Worm (Caenorhabditis elegans): Measurements from ENCODE around the gene Y58A7A.2.

Gene Y58A7A.2

ce11 chrV:5088311-5088710 lies 16.3 kb upstream of the Y58A7A.2 start:
- TF ChIP-seq pqm-1 (tag; optimal IDR thresholded peaks at IDR 0.05) (no peak), sea-2 (GFP tag; optimal IDR thresholded peaks at IDR 0.05) (no peak), nhr-12 (tag; optimal IDR thresholded peaks at IDR 0.05) (no peak), eor-1 (tag; optimal IDR thresholded peaks at IDR 0.05) (no peak), ceh-28 (tag; optimal IDR thresholded peaks at IDR 0.05) (no peak), elt-3 (tag; optimal IDR thresholded peaks at IDR 0.05) (no peak)

ce11 chrV:5086919-5087404 lies 15.0 kb upstream of the Y58A7A.2 start, which contains the start of gene Y58A7A.5:
Gene Y58A7A.5 (minus strand): TSS chrV:5086969.
- no peak for TF ChIP-seq tbx-2 (tag; optimal IDR thresholded peaks at IDR 0.05)
- TF ChIP-seq ceh-28 (tag; optimal IDR thresholded peaks at IDR 0.05) = peak; percentile 3
- no peak for TF ChIP-seq ztf-11 (tag; optimal IDR thresholded peaks at IDR 0.05)
- peak; percentile 26 for TF ChIP-seq lin-39 (tag; optimal IDR thresholded peaks at IDR 0.05)
- TF ChIP-seq pha-4 (tag; optimal IDR thresholded peaks at IDR 0.05) = peak; percentile 28
- no peak for TF ChIP-seq R02D3.7 (tag; optimal IDR thresholded peaks at IDR 0.05)
- no peak for TF ChIP-seq snpc-4 (tag; optimal IDR thresholded peaks at IDR 0.05)
- TF ChIP-seq nfya-1 (tag; optimal IDR thresholded peaks at IDR 0.05; ENCODE audit: insufficient read depth) = peak; percentile 22

- TF ChIP-seq ceh-82 (tag; optimal IDR thresholded peaks at IDR 0.05) (no peak), ceh-9 (tag; optimal IDR thresholded peaks at IDR 0.05) (no peak), nhr-11 (tag; optimal IDR thresholded peaks at IDR 0.05) (no peak), lin-15B (tag; optimal IDR thresholded peaks at IDR 0.05) (no peak), fos-1 (tag; optimal IDR thresholded peaks at IDR 0.05) (no peak), skn-1 (tag; optimal IDR thresholded peaks at IDR 0.05) (no peak), nhr-12 (tag; optimal IDR thresholded peaks at IDR 0.05) (no peak), pha-4 (tag; optimal IDR thresholded peaks at IDR 0.05) (no peak), nhr-67 (tag; optimal IDR thresholded peaks at IDR 0.05) (no peak), unc-39 (tag; optimal IDR thresholded peaks at IDR 0.05) (no peak), lsy-12 (tag; optimal IDR thresholded peaks at IDR 0.05) (no peak), mdl-1 (tag; optimal IDR thresholded peaks at IDR 0.05) (no peak), fkh-10 (GFP tag; optimal IDR thresholded peaks at IDR 0.05) (no peak), hmg-11 (tag; optimal IDR thresholded peaks at IDR 0.05) (no peak), R02D3.7 (tag; optimal IDR thresholded peaks at IDR 0.05) (no peak), ceh-28 (tag; optimal IDR thresholded peaks at IDR 0.05) (no peak)
Measured at ce11 chrV:5084957-5085465, 13.0 kb upstream of the Y58A7A.2 start, which contains the start of gene Y58A7A.4. Gene Y58A7A.4 (minus strand): TSS chrV:5085007.

ce11 chrV:5080853-5081338 lies 8.9 kb upstream of the Y58A7A.2 start, which contains the start of gene Y58A7A.3:
Gene Y58A7A.3 (minus strand): TSS chrV:5080903.
- TF ChIP-seq pha-4 (tag; optimal IDR thresholded peaks at IDR 0.05) = peak; percentile 75
- TF ChIP-seq pqm-1 (tag; optimal IDR thresholded peaks at IDR 0.05) = peak; percentile 28
- TF ChIP-seq elt-2 (tag; optimal IDR thresholded peaks at IDR 0.05) = peak; percentile 36
- TF ChIP-seq nhr-23 (tag; optimal IDR thresholded peaks at IDR 0.05) = peak; percentile 72
- no peak for TF ChIP-seq nhr-28 (tag; optimal IDR thresholded peaks at IDR 0.05)
- peak; percentile 28 for TF ChIP-seq skn-1 (tag; optimal IDR thresholded peaks at IDR 0.05)
- peak; percentile 46 for TF ChIP-seq nfya-1 (tag; optimal IDR thresholded peaks at IDR 0.05; ENCODE audit: insufficient read depth)
- TF ChIP-seq tbx-2 (tag; optimal IDR thresholded peaks at IDR 0.05) = no peak
- TF ChIP-seq jun-1 (tag; optimal IDR thresholded peaks at IDR 0.05) = peak; percentile 11
- peak; percentile 43 for TF ChIP-seq ceh-28 (tag; optimal IDR thresholded peaks at IDR 0.05)
- TF ChIP-seq elt-1 (tag; optimal IDR thresholded peaks at IDR 0.05) = no peak
- TF ChIP-seq lin-15B (tag; optimal IDR thresholded peaks at IDR 0.05) = peak; percentile 2
- peak; percentile 5 for TF ChIP-seq nhr-25 (tag; optimal IDR thresholded peaks at IDR 0.05)

ce11 chrV:5069440-5069839 lies 2.5 kb downstream of the Y58A7A.2 start, which contains the start of gene Y58A7A.1:
Gene Y58A7A.1 (minus strand): TSS chrV:5069540.
- TF ChIP-seq nhr-25 (tag; optimal IDR thresholded peaks at IDR 0.05) (peak; percentile 5), unc-39 (tag; optimal IDR thresholded peaks at IDR 0.05) (no peak)

- TF ChIP-seq pqm-1 (tag; optimal IDR thresholded peaks at IDR 0.05) (peak; percentile 61), jun-1 (tag; optimal IDR thresholded peaks at IDR 0.05) (peak; percentile 76), nhr-12 (tag; optimal IDR thresholded peaks at IDR 0.05) (no peak), elt-2 (tag; optimal IDR thresholded peaks at IDR 0.05) (peak; percentile 95), pha-4 (tag; optimal IDR thresholded peaks at IDR 0.05) (peak; percentile 37)
Measured at ce11 chrV:5067390-5067789, 4.6 kb downstream of the Y58A7A.2 start.

All from whole organism, L3 larva.